Worm (Caenorhabditis elegans) whole organism, late embryonic: Measurements from ENCODE around the gene rif-1.2.

Source experiments
- C08G9.2 ChIP-seq: sonication (generic microtip); optimal IDR thresholded peaks from 2 replicates; lab custom pipeline; 2016; ENCODE audit warnings: mild to moderate bottlenecking, missing genetic modification characterization, moderate library complexity, missing compliant biosample characterization
- C38D4.7 ChIP-seq: fragments of 200-800 bp; sonication (Bioruptor generic); optimal IDR thresholded peaks from 2 replicates; lab custom pipeline; 2018; ENCODE audit warnings: mild to moderate bottlenecking, missing genetic modification characterization, moderate library complexity, missing compliant biosample characterization
- F13H6.1 ChIP-seq: sonication (generic microtip); optimal IDR thresholded peaks from 2 replicates; lab custom pipeline; 2016; ENCODE audit warnings: missing genetic modification characterization, missing compliant biosample characterization
- ama-1 ChIP-seq: fragments of 150-350 bp; optimal IDR thresholded peaks from 2 replicates; lab custom pipeline; 2014
- ceh-30 ChIP-seq: fragments of 150-350 bp; optimal IDR thresholded peaks from 2 replicates; lab custom pipeline; 2014; ENCODE audit warnings: missing biosample characterization, missing genetic modification characterization
- ceh-45 ChIP-seq: fragments of 200-800 bp; sonication (Bioruptor generic); IDR thresholded peaks from 2 replicates; pipeline ENCODE4 v1.3.6; 2022; ENCODE audit warnings: missing genetic modification reagents, missing genetic modification characterization, missing compliant biosample characterization
- ceh-6 ChIP-seq: fragments of 200-800 bp; sonication (Bioruptor generic); optimal IDR thresholded peaks from 2 replicates; lab custom pipeline; 2018; ENCODE audit warnings: mild to moderate bottlenecking, missing genetic modification characterization, missing compliant biosample characterization
- dve-1 ChIP-seq: sonication (generic microtip); optimal IDR thresholded peaks from 2 replicates; lab custom pipeline; 2017; ENCODE audit warnings: antibody characterized with exemption, mild to moderate bottlenecking, missing genetic modification characterization, missing compliant biosample characterization
- ets-4 ChIP-seq: sonication (generic microtip); optimal IDR thresholded peaks from 2 replicates; lab custom pipeline; 2016; ENCODE audit warnings: missing genetic modification characterization, missing compliant biosample characterization
- pha-4 ChIP-seq: fragments of 150-350 bp; optimal IDR thresholded peaks from 2 replicates; lab custom pipeline; 2018; ENCODE audit warnings: missing biosample characterization, missing genetic modification reagents, missing genetic modification characterization
- rnt-1 ChIP-seq: sonication (generic microtip); optimal IDR thresholded peaks from 2 replicates; lab custom pipeline; 2016; ENCODE audit warnings: missing genetic modification characterization, missing compliant biosample characterization
- unc-55 ChIP-seq: sonication (generic microtip); optimal IDR thresholded peaks from 2 replicates; lab custom pipeline; 2017; ENCODE audit warnings: missing biosample characterization, missing genetic modification reagents, missing genetic modification characterization
- unc-86 ChIP-seq: sonication (generic microtip); optimal IDR thresholded peaks from 2 replicates; lab custom pipeline; 2016; ENCODE audit warnings: missing genetic modification characterization, missing compliant biosample characterization

ce11 chrX:12335808-12336207 is 35.4 kb downstream of the rif-1.2 start, which contains the start of gene srd-48:
- TF ChIP-seq pha-4 (tag; lab: Kevin White, UChicago) (no peak), ceh-6 (GFP tag; lab: Kevin White, UChicago) (no peak), ceh-30 (tag; lab: Kevin White, UChicago) (no peak), unc-55 (no peak), unc-86 (tag; lab: Kevin White, UChicago) (no peak), ets-4 (no peak), F13H6.1 (tag; lab: Kevin White, UChicago) (no peak), rnt-1 (tag; lab: Kevin White, UChicago) (no peak), ceh-45 (GFP tag; lab: Robert Waterston, UW) (no peak), C08G9.2 (tag; lab: Kevin White, UChicago) (no peak), C38D4.7 (no peak), ama-1 (lab: Kevin White, UChicago) (no peak), dve-1 (tag; lab: Kevin White, UChicago) (no peak)
